Worm (Caenorhabditis elegans): Measurements from ENCODE around the gene K11H3.2.

The K11H3.2 gene

DNA sequence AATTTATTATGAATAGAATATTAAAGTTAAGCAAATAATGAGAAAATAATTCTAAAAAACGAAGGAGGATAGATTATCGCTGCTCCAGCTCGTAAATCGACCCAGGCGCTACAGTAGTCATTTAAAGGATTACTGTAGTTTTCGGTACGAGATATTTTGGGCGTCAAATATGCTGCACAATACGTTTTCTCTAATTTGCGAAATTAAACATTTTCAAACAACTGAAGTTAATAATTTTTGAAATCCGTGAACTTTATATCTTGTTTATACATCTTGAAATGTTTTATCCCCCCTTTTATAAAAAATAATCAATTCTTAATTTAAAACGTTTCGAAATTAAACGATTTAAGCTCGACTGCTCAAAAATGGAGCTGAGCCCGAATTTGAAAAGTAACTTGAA, at the start of gene K11H3.2:
Gene K11H3.2 (plus strand): TSS at position 301 of the 400 bp plus-strand sequence.
- TF ChIP-seq pes-1 (GFP tag; IDR thresholded peaks at IDR 0.05), result no peak
- TF ChIP-seq F13C5.2 (tag; optimal IDR thresholded peaks at IDR 0.05), result no peak
- no peak for TF ChIP-seq scrt-1 (GFP tag; IDR thresholded peaks at IDR 0.05)
- no peak for TF ChIP-seq B0310.2 (tag; optimal IDR thresholded peaks at IDR 0.05)
- TF ChIP-seq flt-1 (GFP tag; IDR thresholded peaks at IDR 0.05), result no peak
- TF ChIP-seq aly-1 (tag; optimal IDR thresholded peaks at IDR 0.05), result no peak
- TF ChIP-seq ceh-13 (GFP tag; optimal IDR thresholded peaks at IDR 0.05), result no peak
- TF ChIP-seq tbx-37 (GFP tag; conservative IDR thresholded peaks at IDR 0.05), result no peak
- TF ChIP-seq hmg-4 (GFP tag; optimal IDR thresholded peaks at IDR 0.05), result no peak
- TF ChIP-seq ceh-36 (tag; optimal IDR thresholded peaks at IDR 0.05), result no peak
- no peak for TF ChIP-seq tbx-11 (GFP tag; IDR thresholded peaks at IDR 0.05)

DNA sequence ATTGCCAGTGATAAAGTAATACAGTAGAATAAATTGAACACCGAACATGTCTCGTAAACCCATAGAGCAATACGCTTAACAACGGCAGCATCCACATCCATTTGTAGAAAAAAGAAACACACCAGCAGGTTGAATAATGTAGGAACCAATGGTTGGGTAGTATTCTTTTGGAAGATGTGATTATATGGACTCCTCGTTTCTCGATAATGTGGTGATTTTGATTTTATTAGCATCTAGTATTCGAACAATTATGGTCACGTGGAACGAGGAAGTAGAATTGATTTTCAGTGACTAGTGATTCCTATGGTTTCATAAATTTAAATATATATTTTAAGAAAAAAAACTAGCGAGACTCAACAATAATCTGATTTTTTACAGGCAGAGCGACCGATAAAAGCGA, 49.7 kb upstream of the K11H3.2 start, which contains the start of gene srxa-10:
Gene srxa-10 (minus strand): TSS at position 101 of the 400 bp plus-strand sequence.
- TF ChIP-seq flt-1 (GFP tag; IDR thresholded peaks at IDR 0.05), result no peak
- TF ChIP-seq aly-1 (tag; optimal IDR thresholded peaks at IDR 0.05), result no peak
- no peak for TF ChIP-seq tra-4 (tag; optimal IDR thresholded peaks at IDR 0.05)

DNA sequence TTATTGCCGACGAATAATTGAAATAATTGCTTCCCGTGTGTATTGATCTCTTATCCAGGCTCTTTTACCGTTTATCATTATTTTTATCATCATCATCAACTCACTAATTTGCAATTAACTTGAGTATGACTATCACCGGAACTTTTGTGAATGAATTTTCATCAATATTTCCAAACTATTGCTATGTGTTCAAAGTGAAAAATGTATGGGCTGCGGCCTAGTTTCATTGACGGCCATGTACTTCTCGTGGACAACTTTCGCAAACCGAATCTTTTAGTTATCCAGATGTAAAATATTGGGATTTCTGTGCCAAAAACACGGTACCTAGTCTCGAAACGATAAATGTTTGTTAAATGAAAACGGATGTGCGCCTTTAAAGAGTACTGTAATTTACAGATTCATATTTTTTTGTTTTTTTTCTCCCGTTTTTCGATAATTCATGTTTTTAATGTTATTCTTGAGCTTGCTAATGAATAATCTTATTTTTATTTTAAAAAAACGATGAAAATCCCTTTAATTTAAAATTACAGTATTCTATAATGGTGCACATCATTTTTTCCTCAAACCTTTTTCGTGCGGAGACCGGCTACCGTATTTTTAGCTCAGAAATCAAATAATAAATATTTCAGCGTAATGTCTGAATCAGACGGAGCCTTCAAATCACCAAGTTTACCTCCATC, 47.6 kb upstream of the K11H3.2 start, which contains the start of gene ZK632.2:
Gene ZK632.2 (plus strand): TSS at position 630 of the 680 bp plus-strand sequence.
- no peak for TF ChIP-seq tbx-37 (GFP tag; conservative IDR thresholded peaks at IDR 0.05)
- TF ChIP-seq pes-1 (GFP tag; IDR thresholded peaks at IDR 0.05), result no peak
- TF ChIP-seq ama-1 (optimal IDR thresholded peaks at IDR 0.05), result no peak
- no peak for TF ChIP-seq F13C5.2 (tag; optimal IDR thresholded peaks at IDR 0.05)

DNA sequence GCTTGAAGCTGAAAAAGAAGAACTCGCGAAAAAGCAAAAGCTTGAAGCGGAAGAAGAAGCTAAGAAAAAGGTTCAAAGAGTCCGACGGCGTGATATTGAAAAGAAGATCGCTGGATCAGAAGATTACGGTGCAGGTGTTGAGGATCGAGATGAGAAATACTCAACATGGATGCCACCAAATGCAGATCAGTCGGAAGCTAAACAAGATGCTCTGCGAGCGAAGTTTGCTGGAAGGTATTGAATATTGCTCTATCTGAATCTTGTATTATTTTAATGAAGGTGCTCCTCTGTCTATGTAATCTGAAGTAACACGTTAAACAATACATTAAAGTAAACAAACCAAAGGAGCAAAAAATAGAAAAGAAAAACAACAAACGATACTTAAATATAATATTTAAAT, 44.1 kb upstream of the K11H3.2 start:
- TF ChIP-seq tbx-11 (GFP tag; IDR thresholded peaks at IDR 0.05) (no peak), hmg-4 (GFP tag; optimal IDR thresholded peaks at IDR 0.05) (no peak), scrt-1 (GFP tag; IDR thresholded peaks at IDR 0.05) (no peak), ama-1 (optimal IDR thresholded peaks at IDR 0.05) (no peak), aly-1 (tag; optimal IDR thresholded peaks at IDR 0.05) (no peak), hnd-1 (tag; optimal IDR thresholded peaks at IDR 0.05) (no peak), B0310.2 (tag; optimal IDR thresholded peaks at IDR 0.05) (no peak), ceh-36 (tag; optimal IDR thresholded peaks at IDR 0.05) (no peak), ets-7 (tag; optimal IDR thresholded peaks at IDR 0.05) (no peak), sea-1 (GFP tag; conservative IDR thresholded peaks at IDR 0.05) (no peak), F13C5.2 (tag; optimal IDR thresholded peaks at IDR 0.05) (no peak), tbx-37 (GFP tag; conservative IDR thresholded peaks at IDR 0.05) (no peak), flt-1 (GFP tag; IDR thresholded peaks at IDR 0.05) (no peak), hmbx-1 (tag; optimal IDR thresholded peaks at IDR 0.05) (no peak)

DNA sequence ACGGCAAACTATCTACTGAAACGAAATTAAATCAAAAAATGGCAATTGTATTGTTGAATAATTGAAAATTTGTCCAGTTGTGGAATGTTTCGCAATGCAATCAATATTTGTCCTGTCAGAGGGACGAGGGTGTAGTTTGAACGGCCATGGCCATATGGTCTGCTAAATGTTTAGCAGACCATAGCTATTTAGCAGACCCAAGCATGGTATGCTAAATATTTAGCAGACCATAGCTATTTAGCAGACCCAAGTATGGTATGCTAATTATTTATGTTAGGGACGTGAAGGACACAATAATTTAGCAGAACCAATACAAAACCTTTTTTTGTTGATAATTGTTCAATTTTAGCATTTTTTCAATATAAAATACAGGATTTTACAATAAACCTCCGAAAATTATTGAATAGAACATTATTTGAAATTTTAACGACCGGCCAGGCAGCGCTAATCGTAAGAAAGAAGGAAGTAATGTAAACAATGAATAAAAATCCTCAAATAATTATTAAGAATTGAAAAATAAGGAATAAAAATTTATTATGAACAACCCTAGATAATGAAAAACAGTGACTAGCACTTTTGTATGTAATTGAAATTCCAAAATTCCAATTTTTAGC, 41.1 kb upstream of the K11H3.2 start, which contains the start of gene riok-3:
Gene riok-3 (minus strand): TSS at position 15 of the 614 bp plus-strand sequence.
- TF ChIP-seq hnd-1 (tag; optimal IDR thresholded peaks at IDR 0.05), result no peak
- TF ChIP-seq scrt-1 (GFP tag; IDR thresholded peaks at IDR 0.05), result no peak
- TF ChIP-seq B0310.2 (tag; optimal IDR thresholded peaks at IDR 0.05), result no peak
- no peak for TF ChIP-seq ceh-13 (GFP tag; optimal IDR thresholded peaks at IDR 0.05)
- no peak for TF ChIP-seq flt-1 (GFP tag; IDR thresholded peaks at IDR 0.05)
- TF ChIP-seq sea-1 (GFP tag; conservative IDR thresholded peaks at IDR 0.05), result no peak

DNA sequence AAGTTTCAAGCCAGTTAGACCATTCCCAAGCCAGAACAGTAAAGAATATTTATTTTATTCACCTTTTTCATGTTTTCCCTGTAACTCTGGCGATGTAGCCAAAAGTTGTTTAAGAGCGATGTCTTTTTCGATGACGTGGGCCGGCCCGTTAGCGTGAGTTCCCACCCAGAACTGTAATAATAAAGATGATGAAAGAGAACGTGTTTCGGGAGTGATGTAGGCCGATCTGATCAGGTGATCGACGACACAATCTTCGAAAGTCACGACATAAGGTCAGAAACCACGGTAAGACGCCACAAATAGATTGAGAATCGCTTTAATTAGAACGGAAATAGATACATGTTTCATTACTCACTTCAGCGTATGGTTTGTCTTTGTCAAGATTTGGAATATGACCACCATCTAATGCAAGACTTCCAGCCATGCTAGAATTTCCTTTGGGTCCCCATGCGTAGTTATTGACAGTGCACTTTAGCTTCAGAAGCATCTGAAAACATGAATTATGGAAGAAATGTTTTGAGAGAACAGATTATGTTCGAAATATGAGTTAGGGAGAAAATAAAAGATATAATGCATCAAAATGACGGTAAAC, 39.1 kb upstream of the K11H3.2 start, which contains the start of gene ZK632.4:
Gene ZK632.4 (minus strand): TSS at position 487 of the 592 bp plus-strand sequence.
- no peak for TF ChIP-seq hmg-4 (GFP tag; optimal IDR thresholded peaks at IDR 0.05)
- no peak for TF ChIP-seq pes-1 (GFP tag; IDR thresholded peaks at IDR 0.05)
- TF ChIP-seq tbx-37 (GFP tag; conservative IDR thresholded peaks at IDR 0.05), result no peak
- no peak for TF ChIP-seq ama-1 (optimal IDR thresholded peaks at IDR 0.05)
- TF ChIP-seq ets-7 (tag; optimal IDR thresholded peaks at IDR 0.05), result no peak
- no peak for TF ChIP-seq ceh-13 (GFP tag; optimal IDR thresholded peaks at IDR 0.05)
- no peak for TF ChIP-seq B0310.2 (tag; optimal IDR thresholded peaks at IDR 0.05)
- no peak for TF ChIP-seq ceh-36 (tag; optimal IDR thresholded peaks at IDR 0.05)
- TF ChIP-seq scrt-1 (GFP tag; IDR thresholded peaks at IDR 0.05), result no peak
- TF ChIP-seq tbx-11 (GFP tag; IDR thresholded peaks at IDR 0.05), result no peak
- no peak for TF ChIP-seq aly-1 (tag; optimal IDR thresholded peaks at IDR 0.05)
- no peak for TF ChIP-seq tra-4 (tag; optimal IDR thresholded peaks at IDR 0.05)

DNA sequence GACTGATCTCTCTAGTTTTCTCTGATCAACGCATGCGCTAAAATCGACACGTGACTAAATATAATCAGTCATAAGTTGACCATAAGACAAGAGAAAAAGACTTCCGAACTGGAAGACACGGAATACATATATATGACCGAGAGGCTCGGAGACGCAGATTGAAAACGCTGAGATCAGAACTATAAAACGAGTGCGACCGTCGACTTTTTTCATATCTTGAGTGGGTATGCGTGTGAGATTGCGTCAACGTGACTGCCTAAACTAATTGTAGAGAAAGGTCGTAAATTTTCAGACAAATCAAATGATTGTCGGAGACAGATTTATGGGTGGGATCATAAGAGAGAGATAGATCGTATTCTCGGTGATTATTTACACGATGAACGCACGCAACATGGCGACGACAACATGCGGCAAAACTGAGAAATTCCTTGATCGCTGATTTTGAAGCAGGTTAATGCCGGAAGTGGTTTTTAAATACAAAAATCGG, 38.6 kb upstream of the K11H3.2 start:
- TF ChIP-seq F13C5.2 (tag; optimal IDR thresholded peaks at IDR 0.05) (no peak), ama-1 (optimal IDR thresholded peaks at IDR 0.05) (no peak), ceh-36 (tag; optimal IDR thresholded peaks at IDR 0.05) (no peak), tra-4 (tag; optimal IDR thresholded peaks at IDR 0.05) (no peak), pes-1 (GFP tag; IDR thresholded peaks at IDR 0.05) (no peak), scrt-1 (GFP tag; IDR thresholded peaks at IDR 0.05) (no peak), hnd-1 (tag; optimal IDR thresholded peaks at IDR 0.05) (no peak), tbx-11 (GFP tag; IDR thresholded peaks at IDR 0.05) (no peak), hmg-4 (GFP tag; optimal IDR thresholded peaks at IDR 0.05) (no peak), ceh-13 (GFP tag; optimal IDR thresholded peaks at IDR 0.05) (no peak), tbx-37 (GFP tag; conservative IDR thresholded peaks at IDR 0.05) (no peak), aly-1 (tag; optimal IDR thresholded peaks at IDR 0.05) (no peak), hmbx-1 (tag; optimal IDR thresholded peaks at IDR 0.05) (no peak), sea-1 (GFP tag; conservative IDR thresholded peaks at IDR 0.05) (no peak), flt-1 (GFP tag; IDR thresholded peaks at IDR 0.05) (no peak)

Measured in whole organism, early embryonic.